Fruit fly (Drosophila melanogaster) whole organism: Measurements from ENCODE around the gene CG9737.
A peak's percentile ranks its signal among the peaks of the same experiment; 100 is the strongest.

ENCODE experiments used
- CG8478 ChIP-seq: fragments of >200 bp; optimal IDR thresholded peaks from 2 replicates; lab custom pipeline; 2018; ENCODE audit warnings: inconsistent platforms
- EcR ChIP-seq, 2 experiments: fragments of >200 bp; optimal IDR thresholded peaks; 2 replicates each; lab custom pipeline; 2017; ENCODE audit warnings: missing biosample characterization in 2 of 2, missing genetic modification characterization in 2 of 2, missing genetic modification reagents in 2 of 2
- usp ChIP-seq: fragments of >200 bp; optimal IDR thresholded peaks from 2 replicates; lab custom pipeline; 2017; ENCODE audit warnings: missing biosample characterization, missing genetic modification characterization, mixed read lengths

DNA sequence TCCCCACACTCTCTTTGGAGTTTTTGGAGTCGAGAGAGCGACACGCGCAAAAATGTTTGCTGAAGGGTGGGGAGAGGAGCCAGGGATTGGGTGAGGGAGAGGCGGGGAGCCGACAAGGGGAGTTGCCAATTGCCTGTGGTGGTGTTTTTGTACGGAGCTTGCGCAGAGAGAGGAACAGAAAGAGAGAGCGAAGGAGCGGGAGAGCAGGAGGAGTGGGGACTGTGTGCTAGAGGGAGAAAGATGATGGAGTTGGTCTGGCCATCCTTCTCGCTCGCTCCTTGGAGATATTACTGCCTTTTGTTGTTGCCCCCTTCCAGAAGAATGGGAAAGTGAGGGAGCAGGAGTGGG, 28.0 kb upstream of the CG9737 start:
- TF ChIP-seq CG8478 (no peak), usp (no peak), EcR (GFP tag; optimal IDR thresholded peaks at IDR 0.05; lab: Kevin White, UChicago) (peak in 1 of 2 experiments; percentile 57)
